Fruit fly (Drosophila melanogaster) whole organism, wandering third instar larva: Measurements from ENCODE around the gene CG3793.

ENCODE experiments used
- Abd-B ChIP-seq: fragments of >200 bp; optimal IDR thresholded peaks from 2 replicates; lab custom pipeline; 2017; ENCODE audit warnings: missing biosample characterization, missing genetic modification characterization
- GATAd ChIP-seq: sonication (Bioruptor generic); optimal IDR thresholded peaks from 2 replicates; lab custom pipeline; 2016; ENCODE audit warnings: missing biosample characterization, missing genetic modification characterization
- HLH106 ChIP-seq: fragments of 200-800 bp; optimal IDR thresholded peaks from 3 replicates; lab custom pipeline; 2019; ENCODE audit warnings: missing biosample characterization, mild to moderate bottlenecking, missing genetic modification characterization, moderate library complexity
- Hnf4 ChIP-seq: fragments of 200-800 bp; sonication (Bioruptor generic); optimal IDR thresholded peaks from 2 replicates; lab custom pipeline; 2016; ENCODE audit warnings: missing biosample characterization, mild to moderate bottlenecking, missing genetic modification characterization
- Hr78 ChIP-seq: fragments of >200 bp; optimal IDR thresholded peaks from 2 replicates; lab custom pipeline; 2017; ENCODE audit warnings: missing biosample characterization, missing genetic modification characterization
- Jra ChIP-seq: sonication (Bioruptor generic); optimal IDR thresholded peaks from 2 replicates; lab custom pipeline; 2016; ENCODE audit warnings: missing biosample characterization, missing genetic modification characterization
- Myc ChIP-seq: fragments of >200 bp; optimal IDR thresholded peaks from 2 replicates; lab custom pipeline; 2017
- OdsH ChIP-seq: fragments of 200-800 bp; sonication (Bioruptor generic); optimal IDR thresholded peaks from 2 replicates; lab custom pipeline; 2016; ENCODE audit warnings: missing biosample characterization, mild to moderate bottlenecking, missing genetic modification characterization
- br ChIP-seq: fragments of 200-800 bp; sonication (Bioruptor generic); optimal IDR thresholded peaks from 2 replicates; lab custom pipeline; 2016; ENCODE audit warnings: missing biosample characterization, missing genetic modification characterization
- dsf ChIP-seq: sonication (Bioruptor generic); optimal IDR thresholded peaks from 2 replicates; lab custom pipeline; 2016; ENCODE audit warnings: missing biosample characterization, missing genetic modification characterization, borderline replicate concordance
- foxo ChIP-seq, 2 experiments: fragments of 200-800 bp; sonication (Bioruptor generic); optimal IDR thresholded peaks; 2 replicates in 1 of 2; 3 replicates in 1 of 2; lab custom pipeline; 2016 to 2017; ENCODE audit warnings: missing biosample characterization in 2 of 2, missing genetic modification characterization in 2 of 2
- fru ChIP-seq: fragments of 200-800 bp; sonication (Bioruptor generic); optimal IDR thresholded peaks from 3 replicates; lab custom pipeline; 2016; ENCODE audit warnings: missing biosample characterization, mild to moderate bottlenecking, missing genetic modification characterization
- jim ChIP-seq: fragments of 175-275, 200-325 bp; sonication (Bioruptor generic); optimal IDR thresholded peaks from 2 replicates; lab custom pipeline; 2016; ENCODE audit warnings: missing biosample characterization, mild to moderate bottlenecking, missing genetic modification characterization
- pan ChIP-seq: fragments of >200 bp; optimal IDR thresholded peaks from 2 replicates; lab custom pipeline; 2017
- psq ChIP-seq: fragments of 200-800 bp; sonication (Bioruptor generic); optimal IDR thresholded peaks from 3 replicates; lab custom pipeline; 2017; ENCODE audit warnings: missing biosample characterization, mild to moderate bottlenecking, missing genetic modification characterization, moderate library complexity
- rgr ChIP-seq: fragments of 200-800 bp; sonication (Bioruptor generic); optimal IDR thresholded peaks from 3 replicates; lab custom pipeline; 2016; ENCODE audit warnings: missing biosample characterization, mild to moderate bottlenecking, missing genetic modification characterization
- sage ChIP-seq: fragments of 200-800 bp; sonication (Bioruptor generic); optimal IDR thresholded peaks from 2 replicates; lab custom pipeline; 2016; ENCODE audit warnings: missing biosample characterization, mild to moderate bottlenecking, missing genetic modification characterization
- sv ChIP-seq: fragments of 200-800 bp; sonication (Bioruptor generic); optimal IDR thresholded peaks from 3 replicates; lab custom pipeline; 2016; ENCODE audit warnings: missing biosample characterization, missing genetic modification characterization
- tai ChIP-seq: sonication (Bioruptor generic); optimal IDR thresholded peaks from 2 replicates; lab custom pipeline; 2016; ENCODE audit warnings: missing biosample characterization, missing genetic modification characterization
- usp ChIP-seq: fragments of >200 bp; optimal IDR thresholded peaks from 2 replicates; lab custom pipeline; 2017; ENCODE audit warnings: missing biosample characterization, missing genetic modification characterization
- woc ChIP-seq: sonication (Bioruptor generic); optimal IDR thresholded peaks from 2 replicates; lab custom pipeline; 2016; ENCODE audit warnings: missing biosample characterization, mild to moderate bottlenecking, missing genetic modification characterization

Gene CG3793

DNA sequence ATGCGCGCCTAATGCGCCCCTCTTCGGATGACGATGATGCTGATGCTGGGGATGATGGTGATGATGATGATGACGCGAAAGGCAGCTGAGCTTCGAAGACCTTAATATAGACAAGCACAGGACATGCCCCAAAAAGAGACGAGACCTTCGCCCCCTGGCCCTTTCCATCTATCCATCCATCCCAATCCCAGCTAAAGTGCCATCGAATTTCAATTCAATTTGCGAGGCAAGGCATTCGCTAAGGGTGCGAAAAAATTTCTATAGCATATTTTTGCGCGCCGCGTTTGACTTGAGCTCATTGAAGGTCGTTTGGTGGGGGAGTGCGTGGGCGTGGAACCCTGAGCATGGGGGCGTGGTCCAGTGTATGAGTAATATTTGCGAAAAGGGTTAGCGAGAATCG, 32.3 kb downstream of the CG3793 start:
- TF ChIP-seq tai (no peak), Hr78 (GFP tag; lab: Kevin White, UChicago) (no peak), Abd-B (GFP tag; lab: Kevin White, UChicago) (no peak), psq (GFP tag; lab: Kevin White, UChicago) (no peak), fru (GFP tag; lab: Kevin White, UChicago) (no peak)

DNA sequence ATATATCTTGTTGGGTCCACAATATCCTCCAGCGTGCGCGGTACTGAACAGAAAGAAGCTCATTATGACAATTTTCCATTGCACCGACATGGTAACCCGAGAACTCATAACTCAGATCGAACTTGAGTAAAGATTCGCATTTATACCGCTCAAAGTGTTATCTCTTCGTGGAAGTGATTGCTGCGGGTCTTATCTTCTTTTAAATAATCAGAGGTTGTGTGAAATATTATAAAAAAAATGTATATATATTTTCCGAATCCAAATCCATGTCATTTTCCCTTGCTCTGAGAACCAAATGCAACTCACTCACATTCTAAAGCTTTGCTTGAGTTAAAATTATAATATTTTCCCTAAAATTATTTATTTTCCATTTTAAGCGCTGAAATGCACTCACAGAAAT, 48.0 kb downstream of the CG3793 start, which contains the start of gene CG42876:
TSS of gene CG42876 (minus strand) at position 101 of the 400 bp plus-strand sequence.
- no peak for TF ChIP-seq OdsH (GFP tag; lab: Kevin White, UChicago)
- TF ChIP-seq GATAd: no peak
- TF ChIP-seq Hnf4: no peak
- no peak for TF ChIP-seq br
- TF ChIP-seq Myc (lab: Kevin White, UChicago): no peak
- no peak for TF ChIP-seq sv (GFP tag; lab: Kevin White, UChicago)
- no peak for TF ChIP-seq Jra (GFP tag; lab: Kevin White, UChicago)
- no peak for TF ChIP-seq foxo (GFP tag; optimal IDR thresholded peaks at IDR 0.05; lab: Kevin White, UChicago)
- no peak for TF ChIP-seq Hr78 (GFP tag; lab: Kevin White, UChicago)
- no peak for TF ChIP-seq tai
- TF ChIP-seq pan (lab: Kevin White, UChicago): no peak
- TF ChIP-seq usp (GFP tag; lab: Kevin White, UChicago): no peak
- TF ChIP-seq Abd-B (GFP tag; lab: Kevin White, UChicago): no peak
- no peak for TF ChIP-seq psq (GFP tag; lab: Kevin White, UChicago)
- TF ChIP-seq rgr (GFP tag; lab: Kevin White, UChicago): no peak
- no peak for TF ChIP-seq woc
- no peak for TF ChIP-seq HLH106 (tag; lab: Kevin White, UChicago)
- no peak for TF ChIP-seq jim
- TF ChIP-seq sage: no peak
- no peak for TF ChIP-seq dsf
- TF ChIP-seq, all 38 proteins: peak for 0
